Worm (Caenorhabditis elegans) whole organism, L1 larva: ENCODE results near the gene K09H11.15.

Experiments
- efl-1 ChIP-seq, 4 experiments: fragments of 150-350 bp; optimal IDR thresholded peaks in 3 of 4; peaks in 1 of 4; 1 replicate in 1 of 4; 2 replicates in 3 of 4; lab custom pipeline; 2014; ENCODE audit warnings: missing biosample characterization in 2 of 4, missing genetic modification characterization in 2 of 4, missing genetic modification reagents in 2 of 4
- irx-1 ChIP-seq: sonication (generic microtip); optimal IDR thresholded peaks from 2 replicates; lab custom pipeline; 2016; ENCODE audit warnings: missing genetic modification characterization, missing compliant biosample characterization
- lin-13 ChIP-seq: fragments of 150-350 bp; optimal IDR thresholded peaks from 2 replicates; lab custom pipeline; 2014; ENCODE audit warnings: missing biosample characterization, missing genetic modification reagents, missing genetic modification characterization
- lin-15B ChIP-seq: fragments of 150-350 bp; sonication (generic microtip); optimal IDR thresholded peaks from 3 replicates; lab custom pipeline; 2014; ENCODE audit warnings: missing biosample characterization, missing genetic modification characterization
- nhr-237 ChIP-seq: fragments of 150-350 bp; optimal IDR thresholded peaks from 2 replicates; lab custom pipeline; 2014; ENCODE audit warnings: missing biosample characterization, missing genetic modification characterization
- pqm-1 ChIP-seq: sonication (generic microtip); optimal IDR thresholded peaks from 3 replicates; lab custom pipeline; 2017; ENCODE audit warnings: missing biosample characterization, missing genetic modification characterization
- rnt-1 ChIP-seq: sonication (generic microtip); optimal IDR thresholded peaks from 2 replicates; lab custom pipeline; 2016; ENCODE audit warnings: mild to moderate bottlenecking, missing genetic modification characterization, moderate library complexity, missing compliant biosample characterization
- unc-62 ChIP-seq: fragments of 150-350 bp; optimal IDR thresholded peaks from 2 replicates; lab custom pipeline; 2014; ENCODE audit warnings: missing biosample characterization, missing genetic modification reagents, missing genetic modification characterization

ce11 chrV:5730783-5731182 lies at the start of gene K09H11.15:
- TF ChIP-seq unc-62 (GFP tag; lab: Kevin White, UChicago) (no peak), nhr-237 (tag; lab: Kevin White, UChicago) (no peak), lin-13 (GFP tag; lab: Kevin White, UChicago) (no peak), lin-15B (no peak), pqm-1 (no peak), efl-1 (optimal IDR thresholded peaks at IDR 0.05; lab: Kevin White, UChicago) (no peak), efl-1 (GFP tag; optimal IDR thresholded peaks at IDR 0.05 in 1 of 2; lab: Kevin White, UChicago) (no peak), rnt-1 (tag; lab: Kevin White, UChicago) (no peak), irx-1 (tag; lab: Kevin White, UChicago) (no peak)
